Worm (Caenorhabditis elegans): ENCODE measurements around the gene F53F8.7.

DNA sequence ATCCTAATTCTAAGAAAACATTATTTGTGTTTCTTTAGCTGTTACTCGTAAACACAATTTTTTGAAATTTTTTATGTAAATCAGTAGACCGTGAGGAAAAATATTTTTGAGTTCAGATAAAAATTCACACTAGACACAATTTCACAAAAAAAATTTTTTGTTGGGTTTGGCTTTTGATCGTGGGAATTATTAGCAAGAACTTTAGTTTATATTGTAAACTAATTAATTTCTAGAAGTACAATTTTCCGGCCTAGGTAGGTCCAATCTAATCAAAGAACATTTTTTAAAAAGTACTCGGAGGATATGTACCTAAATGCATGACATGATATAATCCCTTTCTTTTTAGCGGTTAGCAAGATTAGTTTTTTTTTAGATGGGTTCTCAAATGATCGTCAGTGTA lies 18.0 kb downstream of the F53F8.7 start:
- TF ChIP-seq him-1 (tag; optimal IDR thresholded peaks at IDR 0.05) (no peak), W03F9.2 (tag; optimal IDR thresholded peaks at IDR 0.05) (no peak)
